Worm (Caenorhabditis elegans): ENCODE results near the gene spas-1.
A peak's percentile ranks its signal among the peaks of the same experiment; 100 is the strongest.

spas-1 gene

DNA sequence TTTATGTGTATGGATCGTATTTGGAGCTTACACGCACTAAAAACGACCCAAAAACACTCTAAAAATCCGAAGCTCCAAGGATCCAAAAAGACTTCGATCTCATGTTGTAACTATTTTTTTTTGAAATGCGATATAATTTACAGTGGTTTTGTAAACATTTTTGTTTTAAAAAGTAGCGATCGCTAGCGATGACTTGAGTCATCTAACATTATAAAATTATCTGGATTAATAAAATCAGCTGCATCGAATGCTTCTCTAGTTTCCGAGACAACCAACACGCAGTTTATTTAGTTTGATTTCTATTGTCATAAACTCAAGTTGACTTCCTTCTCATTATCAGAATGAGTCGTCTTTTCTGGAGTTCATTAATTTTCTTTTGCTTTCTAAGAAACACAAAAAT lies 43.5 kb upstream of the spas-1 start, which contains the start of gene F21C10.1:
Gene F21C10.1 (plus strand): TSS at position 301 of the 400 bp plus-strand sequence.
- no peak for TF ChIP-seq skn-1 (tag; optimal IDR thresholded peaks at IDR 0.05)
- TF ChIP-seq mdt-29 (GFP tag; IDR thresholded peaks at IDR 0.05): no peak
- TF ChIP-seq saeg-2 (GFP tag; IDR thresholded peaks at IDR 0.05): no peak
- TF ChIP-seq ceh-82 (tag; optimal IDR thresholded peaks at IDR 0.05): no peak
- no peak for TF ChIP-seq madf-9 (GFP tag; conservative IDR thresholded peaks at IDR 0.05)
- no peak for TF ChIP-seq daf-16 (GFP tag; optimal IDR thresholded peaks at IDR 0.05)
- no peak for TF ChIP-seq daf-16 (tag; optimal IDR thresholded peaks at IDR 0.05)
- TF ChIP-seq set-16 (GFP tag; IDR thresholded peaks at IDR 0.05): no peak
- no peak for TF ChIP-seq egl-27 (tag; optimal IDR thresholded peaks at IDR 0.05)
- no peak for TF ChIP-seq nhr-111 (GFP tag; optimal IDR thresholded peaks at IDR 0.05)
- no peak for TF ChIP-seq nhr-42 (GFP tag; IDR thresholded peaks at IDR 0.05)
- no peak for TF ChIP-seq daf-12 (tag; optimal IDR thresholded peaks at IDR 0.05)
- no peak for TF ChIP-seq mxl-3 (GFP tag; optimal IDR thresholded peaks at IDR 0.05)
- TF ChIP-seq spr-3 (GFP tag; optimal IDR thresholded peaks at IDR 0.05): no peak

DNA sequence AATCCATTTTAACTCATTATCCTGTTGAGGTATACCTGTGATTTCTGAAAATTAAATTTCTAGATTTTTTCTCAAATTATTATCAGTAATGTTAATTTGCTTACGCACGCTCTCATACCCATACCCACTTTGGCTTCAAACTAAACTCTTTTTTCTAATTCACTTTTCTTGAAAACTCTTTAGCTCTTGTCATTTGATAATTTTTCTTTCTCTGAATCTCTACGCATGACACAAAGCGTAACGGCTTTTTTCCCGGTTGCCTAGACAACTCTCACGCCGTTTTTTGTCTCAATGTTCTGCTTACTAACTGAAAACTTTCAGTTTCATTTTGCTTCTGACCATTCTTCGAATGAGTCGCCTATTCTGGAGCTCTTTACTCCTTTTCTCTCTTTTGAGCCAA lies 41.6 kb upstream of the spas-1 start, which contains the start of gene B0222.1:
Gene B0222.1 (plus strand): TSS at position 306 of the 400 bp plus-strand sequence.
- TF ChIP-seq Y75B8A.6 (GFP tag; IDR thresholded peaks at IDR 0.05) (no peak), unc-62 (GFP tag; optimal IDR thresholded peaks at IDR 0.05 in 1 of 2) (peak in 1 of 2 experiments; percentile 53), unc-62 (tag; optimal IDR thresholded peaks at IDR 0.05) (no peak)

DNA sequence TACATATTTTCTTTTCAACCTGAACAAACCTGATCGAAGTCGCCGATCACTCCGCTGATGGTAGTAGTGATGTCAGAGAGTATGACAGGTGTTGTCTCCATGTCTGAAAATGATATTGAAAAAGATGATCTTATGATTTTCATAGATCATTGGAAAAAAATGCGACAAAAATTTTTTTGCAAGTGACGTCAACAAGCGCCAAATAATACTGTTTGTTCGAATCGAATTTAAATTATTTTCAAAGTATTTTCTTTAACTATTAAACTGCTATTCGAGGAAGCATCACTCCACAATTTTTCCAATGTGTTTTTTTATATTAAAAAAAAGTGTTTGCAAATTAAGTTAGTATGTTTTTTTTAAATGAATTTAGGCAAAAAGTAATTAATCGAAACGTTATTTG lies 38.0 kb upstream of the spas-1 start, which contains the start of gene pitr-2:
Gene pitr-2 (minus strand): TSS at position 101 of the 400 bp plus-strand sequence.
- no peak for TF ChIP-seq zfp-3 (GFP tag; conservative IDR thresholded peaks at IDR 0.05)
- TF ChIP-seq mep-1 (tag; optimal IDR thresholded peaks at IDR 0.05): no peak
- TF ChIP-seq nhr-42 (GFP tag; IDR thresholded peaks at IDR 0.05): no peak
- TF ChIP-seq zag-1 (tag; optimal IDR thresholded peaks at IDR 0.05): no peak
- no peak for TF ChIP-seq nhr-41 (GFP tag; IDR thresholded peaks at IDR 0.05)

DNA sequence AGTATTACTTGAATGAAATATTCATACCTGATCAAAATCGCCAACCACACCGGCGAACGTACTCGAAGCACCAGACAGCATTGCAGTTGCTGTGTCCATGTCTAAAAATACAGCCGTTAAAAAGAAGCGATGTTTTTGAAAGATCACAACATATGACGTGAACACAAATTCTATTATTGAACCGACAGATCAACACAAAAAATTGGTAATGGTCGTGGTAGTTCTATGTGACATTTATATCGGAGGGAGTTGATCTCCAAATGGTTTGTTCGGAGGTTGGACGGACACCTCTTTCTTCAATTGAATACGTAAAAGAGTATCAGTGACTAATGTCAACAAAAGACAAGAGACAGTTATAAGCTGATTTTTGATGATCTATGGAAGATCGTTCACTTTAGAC lies 34.3 kb upstream of the spas-1 start, which contains the start of gene pitr-3:
Gene pitr-3 (minus strand): TSS at position 101 of the 400 bp plus-strand sequence.
- no peak for TF ChIP-seq nhr-11 (tag; optimal IDR thresholded peaks at IDR 0.05)
- no peak for TF ChIP-seq hlh-30 (tag; optimal IDR thresholded peaks at IDR 0.05; ENCODE audit: insufficient read depth)
- TF ChIP-seq T20F7.1 (GFP tag; optimal IDR thresholded peaks at IDR 0.05): no peak
- no peak for TF ChIP-seq D1046.2 (GFP tag; IDR thresholded peaks at IDR 0.05)
- no peak for TF ChIP-seq zfp-2 (tag; optimal IDR thresholded peaks at IDR 0.05)
- no peak for TF ChIP-seq F10B5.3 (tag; optimal IDR thresholded peaks at IDR 0.05)
- no peak for TF ChIP-seq cey-2 (tag; optimal IDR thresholded peaks at IDR 0.05; ENCODE audit: borderline replicate concordance, insufficient read depth)
- TF ChIP-seq nhr-237 (tag; optimal IDR thresholded peaks at IDR 0.05): no peak
- no peak for TF ChIP-seq T26A8.4 (GFP tag; IDR thresholded peaks at IDR 0.05)
- no peak for TF ChIP-seq lin-29 (GFP tag; IDR thresholded peaks at IDR 0.05)
- no peak for TF ChIP-seq Y105C5A.15 (GFP tag; IDR thresholded peaks at IDR 0.05)
- no peak for TF ChIP-seq nhr-42 (GFP tag; IDR thresholded peaks at IDR 0.05)
- TF ChIP-seq nhr-102 (tag; optimal IDR thresholded peaks at IDR 0.05): no peak
- TF ChIP-seq mdt-29 (GFP tag; IDR thresholded peaks at IDR 0.05): no peak
- no peak for TF ChIP-seq egl-27 (tag; optimal IDR thresholded peaks at IDR 0.05)
- no peak for TF ChIP-seq Y75B8A.6 (GFP tag; IDR thresholded peaks at IDR 0.05)
- no peak for TF ChIP-seq nhr-28 (tag; optimal IDR thresholded peaks at IDR 0.05)
- no peak for TF ChIP-seq lim-7 (GFP tag; IDR thresholded peaks at IDR 0.05)

DNA sequence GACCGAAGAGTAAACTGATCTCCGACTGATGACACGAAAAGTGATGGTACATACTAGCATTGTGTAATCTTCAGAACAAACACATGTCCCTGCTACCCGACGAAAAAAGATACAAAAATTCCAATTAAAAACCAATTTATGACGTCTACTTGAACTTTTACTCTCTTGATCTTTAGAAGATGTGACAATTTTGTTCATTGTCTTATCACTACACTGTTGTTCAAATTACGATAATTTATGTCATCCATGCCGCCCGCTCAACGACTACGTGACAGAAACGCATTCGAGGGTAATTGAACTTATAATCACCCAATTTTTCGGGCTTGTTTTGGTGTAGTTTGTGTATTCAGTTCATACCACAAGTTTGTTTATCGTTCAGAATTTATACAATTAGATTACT lies 31.7 kb upstream of the spas-1 start:
- TF ChIP-seq nhr-28 (tag; optimal IDR thresholded peaks at IDR 0.05) (peak; percentile 23), ama-1 (optimal IDR thresholded peaks at IDR 0.05) (no peak)

Data from whole organism, L4 larva.